Worm (Caenorhabditis elegans): ENCODE measurements around the gene unc-58.

DNA sequence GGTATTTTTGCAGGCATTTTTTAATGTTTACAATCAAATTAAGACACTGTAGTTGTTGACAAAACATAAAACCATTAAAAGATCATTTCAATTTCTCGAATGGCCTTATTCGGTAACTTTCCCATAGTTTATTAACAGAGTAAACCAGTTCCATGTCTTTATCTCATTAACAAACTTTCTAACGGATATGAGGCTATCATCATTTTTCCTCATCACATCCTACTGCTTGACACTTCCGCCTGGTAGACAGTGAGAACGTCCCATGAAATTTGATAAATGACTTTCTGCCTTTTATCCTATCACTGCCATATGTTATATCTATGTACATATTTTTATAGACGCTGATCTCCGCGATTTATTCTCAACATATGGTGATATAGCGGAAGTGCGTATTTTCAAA lies 37.6 kb upstream of the unc-58 start:
- TF ChIP-seq sptf-1 (tag; optimal IDR thresholded peaks at IDR 0.05) = no peak
- no peak for TF ChIP-seq nhr-76 (tag; optimal IDR thresholded peaks at IDR 0.05)
- TF ChIP-seq mep-1 (tag; optimal IDR thresholded peaks at IDR 0.05) = no peak
- TF ChIP-seq nhr-28 (tag; optimal IDR thresholded peaks at IDR 0.05) = no peak
- no peak for TF ChIP-seq ceh-43 (GFP tag; optimal IDR thresholded peaks at IDR 0.05)
- no peak for TF ChIP-seq unc-120 (tag; optimal IDR thresholded peaks at IDR 0.05; ENCODE audit: poor library complexity, severe bottlenecking)
- no peak for TF ChIP-seq ces-1 (GFP tag; optimal IDR thresholded peaks at IDR 0.05)
- no peak for TF ChIP-seq ceh-83 (GFP tag; optimal IDR thresholded peaks at IDR 0.05)
- TF ChIP-seq pha-4 (tag; optimal IDR thresholded peaks at IDR 0.05) = no peak
- TF ChIP-seq snpc-4 (tag; optimal IDR thresholded peaks at IDR 0.05) = no peak
- TF ChIP-seq unc-62 (GFP tag; optimal IDR thresholded peaks at IDR 0.05) = no peak
- no peak for TF ChIP-seq lsy-2 (tag; optimal IDR thresholded peaks at IDR 0.05)

Data from whole organism, mixed stage, embryonic.